Fruit fly (Drosophila melanogaster) whole organism, embryonic: ENCODE measurements around the gene Pde9.

Experiments
- BEAF-32 ChIP-seq: fragments of 200-800 bp; sonication (Bioruptor generic); optimal IDR thresholded peaks from 3 replicates; lab custom pipeline; 2017; ENCODE audit warnings: missing biosample characterization, missing genetic modification characterization, mild to moderate bottlenecking, moderate library complexity, missing genetic modification reagents
- Bdp1 ChIP-seq: fragments of 200-800 bp; sonication (Bioruptor generic); optimal IDR thresholded peaks from 3 replicates; lab custom pipeline; 2016; ENCODE audit warnings: missing biosample characterization, missing genetic modification characterization
- Bteb2 ChIP-seq: fragments of 200-800 bp; sonication (Bioruptor generic); optimal IDR thresholded peaks from 2 replicates; lab custom pipeline; 2016; ENCODE audit warnings: missing biosample characterization, missing genetic modification characterization
- CG10654 ChIP-seq: fragments of 200-800 bp; sonication (Bioruptor generic); optimal IDR thresholded peaks from 2 replicates; lab custom pipeline; 2016; ENCODE audit warnings: missing biosample characterization, missing genetic modification characterization
- CG1233 ChIP-seq: fragments of 200-800 bp; sonication (Bioruptor generic); optimal IDR thresholded peaks from 4 replicates; lab custom pipeline; 2018; ENCODE audit warnings: missing biosample characterization, mild to moderate bottlenecking, missing genetic modification characterization
- CG12659 ChIP-seq: fragments of 200-800 bp; sonication (Bioruptor generic); optimal IDR thresholded peaks from 3 replicates; lab custom pipeline; 2017; ENCODE audit warnings: mild to moderate bottlenecking, missing biosample characterization, missing genetic modification reagents, missing genetic modification characterization
- CG12744 ChIP-seq: fragments of 200-800 bp; sonication (Bioruptor generic); optimal IDR thresholded peaks from 2 replicates; lab custom pipeline; 2016; ENCODE audit warnings: missing biosample characterization, missing genetic modification characterization
- CG13287 ChIP-seq: fragments of 200-800 bp; sonication (Bioruptor generic); IDR thresholded peaks from 2 replicates; pipeline ENCODE4 v1.3.6; 2022; ENCODE audit warnings: missing biosample characterization, missing genetic modification characterization; ENCODE audit not compliant: partially characterized antibody
- CG13424 ChIP-seq: fragments of 200-800 bp; sonication (Bioruptor generic); optimal IDR thresholded peaks from 2 replicates; lab custom pipeline; 2019; ENCODE audit warnings: missing biosample characterization, mild to moderate bottlenecking, missing genetic modification characterization, moderate library complexity
- CG14710 ChIP-seq: fragments of 200-800 bp; sonication (Bioruptor generic); optimal IDR thresholded peaks from 3 replicates; lab custom pipeline; 2019; ENCODE audit warnings: missing biosample characterization, mild to moderate bottlenecking, missing genetic modification characterization, moderate library complexity
- CG17361 ChIP-seq: fragments of 200-800 bp; sonication (Bioruptor generic); IDR thresholded peaks from 3 replicates; pipeline ENCODE4 v1.3.6; 2022; ENCODE audit warnings: missing biosample characterization, missing genetic modification characterization
- CG2889 ChIP-seq: fragments of 200-800 bp; sonication (Bioruptor generic); IDR thresholded peaks from 3 replicates; pipeline ENCODE4 v1.3.6; 2022; ENCODE audit warnings: missing biosample characterization, missing genetic modification characterization
- CG32532 ChIP-seq: fragments of 200-800 bp; sonication (Bioruptor generic); IDR thresholded peaks from 2 replicates; pipeline ENCODE4 v1.3.6; 2022; ENCODE audit warnings: missing biosample characterization, missing genetic modification characterization
- CG42726 ChIP-seq: fragments of 200-800 bp; sonication (Bioruptor generic); IDR thresholded peaks from 2 replicates; pipeline ENCODE4 v1.3.6; 2022; ENCODE audit warnings: missing biosample characterization, missing genetic modification characterization; ENCODE audit not compliant: partially characterized antibody
- CG4282 ChIP-seq: fragments of 200-800 bp; sonication (Bioruptor generic); optimal IDR thresholded peaks from 2 replicates; lab custom pipeline; 2016; ENCODE audit warnings: missing biosample characterization, missing genetic modification characterization
- CG43689 ChIP-seq: fragments of 200-800 bp; sonication (Bioruptor generic); IDR thresholded peaks from 2 replicates; pipeline ENCODE4 v1.3.6; 2022; ENCODE audit warnings: missing biosample characterization, missing genetic modification characterization
- CG4404 ChIP-seq: fragments of 200-800 bp; sonication (Bioruptor generic); IDR thresholded peaks from 2 replicates; pipeline ENCODE4 v1.3.6; 2022; ENCODE audit warnings: missing biosample characterization, missing genetic modification characterization
- CG7357 ChIP-seq: fragments of 200-800 bp; sonication (Bioruptor generic); IDR thresholded peaks from 3 replicates; pipeline ENCODE4 v1.3.6; 2022; ENCODE audit warnings: missing biosample characterization, missing genetic modification characterization
- CG9727 ChIP-seq: fragments of 200-800 bp; sonication (Bioruptor generic); optimal IDR thresholded peaks from 3 replicates; lab custom pipeline; 2017; ENCODE audit warnings: missing biosample characterization, mild to moderate bottlenecking, missing genetic modification characterization
- CG9797 ChIP-seq: fragments of 200-800 bp; sonication (Bioruptor generic); optimal IDR thresholded peaks from 3 replicates; lab custom pipeline; 2018; ENCODE audit warnings: missing biosample characterization, mild to moderate bottlenecking, missing genetic modification characterization
- Camta ChIP-seq: fragments of 200-800 bp; sonication (Bioruptor generic); optimal IDR thresholded peaks from 2 replicates; lab custom pipeline; 2016; ENCODE audit warnings: missing biosample characterization, missing genetic modification characterization
- Chrac-16 ChIP-seq: fragments of 200-800 bp; sonication (Bioruptor generic); optimal IDR thresholded peaks from 3 replicates; lab custom pipeline; 2016; ENCODE audit warnings: missing biosample characterization, missing genetic modification characterization
- Dip2 ChIP-seq: fragments of 200-800 bp; sonication (Bioruptor generic); IDR thresholded peaks from 2 replicates; pipeline ENCODE4 v1.3.6; 2022; ENCODE audit warnings: missing biosample characterization, missing genetic modification characterization
- Doc2 ChIP-seq: fragments of 200-800 bp; sonication (Bioruptor generic); IDR thresholded peaks from 2 replicates; pipeline ENCODE4 v1.3.6; 2022; ENCODE audit warnings: missing biosample characterization, missing genetic modification characterization
- Doc3 ChIP-seq: fragments of 200-800 bp; sonication (Bioruptor generic); IDR thresholded peaks from 3 replicates; pipeline ENCODE4 v1.3.6; 2022; ENCODE audit warnings: missing biosample characterization, missing genetic modification characterization; ENCODE audit not compliant: partially characterized antibody
- Dref ChIP-seq: fragments of 200-800 bp; sonication (Bioruptor generic); IDR thresholded peaks from 2 replicates; pipeline ENCODE4 v1.3.6; 2022; ENCODE audit warnings: missing biosample characterization, missing genetic modification characterization
- Fer1 ChIP-seq: fragments of 200-800 bp; sonication (Bioruptor generic); optimal IDR thresholded peaks from 2 replicates; lab custom pipeline; 2017; ENCODE audit warnings: missing biosample characterization, mild to moderate bottlenecking, missing genetic modification characterization
- HLH4C ChIP-seq: fragments of 200-800 bp; sonication (Bioruptor generic); IDR thresholded peaks from 3 replicates; pipeline ENCODE4 v1.3.6; 2022; ENCODE audit warnings: missing biosample characterization, missing genetic modification characterization; ENCODE audit not compliant: partially characterized antibody
- HLHmδ ChIP-seq: fragments of 200-800 bp; sonication (Bioruptor generic); optimal IDR thresholded peaks from 2 replicates; lab custom pipeline; 2018; ENCODE audit warnings: missing biosample characterization, mild to moderate bottlenecking, missing genetic modification characterization, moderate library complexity
- Hr51 ChIP-seq, 2 experiments: fragments of 200-800 bp; sonication (Bioruptor generic); optimal IDR thresholded peaks; 2 replicates in 1 of 2; 3 replicates in 1 of 2; lab custom pipeline; 2016 to 2018; ENCODE audit warnings: missing biosample characterization in 2 of 2, missing genetic modification characterization in 2 of 2, mild to moderate bottlenecking in 1 of 2, moderate library complexity in 1 of 2
- Lim3 ChIP-seq: fragments of 200-800 bp; sonication (Bioruptor generic); IDR thresholded peaks from 2 replicates; pipeline ENCODE4 v1.3.6; 2022; ENCODE audit warnings: missing biosample characterization, missing genetic modification characterization
- Mrtf ChIP-seq: fragments of 200-800 bp; sonication (Bioruptor generic); IDR thresholded peaks from 3 replicates; pipeline ENCODE4 v1.3.6; 2022; ENCODE audit warnings: missing biosample characterization, missing genetic modification characterization
- Neu2 ChIP-seq: fragments of 200-800 bp; sonication (Bioruptor generic); optimal IDR thresholded peaks from 3 replicates; lab custom pipeline; 2016; ENCODE audit warnings: missing biosample characterization, missing genetic modification characterization, borderline replicate concordance
- Ravus ChIP-seq: fragments of 200-800 bp; sonication (Bioruptor generic); IDR thresholded peaks from 2 replicates; pipeline ENCODE4 v1.3.6; 2022; ENCODE audit warnings: missing biosample characterization, missing genetic modification characterization
- Six4 ChIP-seq: fragments of 200-800 bp; sonication (Bioruptor generic); optimal IDR thresholded peaks from 2 replicates; lab custom pipeline; 2016; ENCODE audit warnings: missing biosample characterization, missing genetic modification characterization
- Sox102F ChIP-seq: fragments of 200-800 bp; sonication (Bioruptor generic); optimal IDR thresholded peaks from 2 replicates; lab custom pipeline; 2018; ENCODE audit warnings: missing biosample characterization, mild to moderate bottlenecking, missing genetic modification characterization, moderate library complexity
- chinmo ChIP-seq: fragments of 200-800 bp; sonication (Bioruptor generic); IDR thresholded peaks from 4 replicates; pipeline ENCODE4 v1.3.6; 2022; ENCODE audit warnings: missing biosample characterization, missing genetic modification characterization; ENCODE audit not compliant: partially characterized antibody
- crol ChIP-seq: fragments of 200-800 bp; sonication (Bioruptor generic); IDR thresholded peaks from 2 replicates; pipeline ENCODE4 v1.3.6; 2022; ENCODE audit warnings: missing biosample characterization, missing genetic modification characterization
- danr ChIP-seq: fragments of 200-800 bp; sonication (Bioruptor generic); IDR thresholded peaks from 2 replicates; pipeline ENCODE4 v1.3.6; 2022; ENCODE audit warnings: missing biosample characterization, missing genetic modification characterization
- grau ChIP-seq: fragments of 200-800 bp; optimal IDR thresholded peaks from 3 replicates; lab custom pipeline; 2019; ENCODE audit warnings: missing biosample characterization, mild to moderate bottlenecking, missing genetic modification characterization, moderate library complexity
- her ChIP-seq: fragments of 200-800 bp; sonication (Bioruptor generic); optimal IDR thresholded peaks from 2 replicates; lab custom pipeline; 2016; ENCODE audit warnings: missing biosample characterization, missing genetic modification characterization
- lmd ChIP-seq: fragments of 200-800 bp; sonication (Bioruptor generic); IDR thresholded peaks from 2 replicates; pipeline ENCODE4 v1.3.6; 2022; ENCODE audit warnings: missing biosample characterization, missing genetic modification characterization
- prd ChIP-seq, 3 experiments: fragments of >200 bp in 2 of 3; fragments of 200-800 bp in 1 of 3; sonication (Bioruptor generic) in 1 of 3; optimal IDR thresholded peaks in 2 of 3; IDR thresholded peaks in 1 of 3; 2 replicates in 2 of 3; 3 replicates in 1 of 3; pipeline versions ENCODE4 v1.3.6 to Lab custom; 2017 to 2022; ENCODE audit warnings: missing biosample characterization in 1 of 3, missing genetic modification characterization in 1 of 3
- repo ChIP-seq: fragments of 200-800 bp; sonication (Bioruptor generic); optimal IDR thresholded peaks from 2 replicates; lab custom pipeline; 2016; ENCODE audit warnings: missing biosample characterization, missing genetic modification characterization
- rib ChIP-seq: fragments of 200-800 bp; sonication (Bioruptor generic); IDR thresholded peaks from 2 replicates; pipeline ENCODE4 v1.3.6; 2022; ENCODE audit warnings: missing biosample characterization, missing genetic modification characterization
- trem ChIP-seq: fragments of 200-800 bp; optimal IDR thresholded peaks from 3 replicates; lab custom pipeline; 2019; ENCODE audit warnings: missing biosample characterization, mild to moderate bottlenecking, missing genetic modification characterization, moderate library complexity
- vvl ChIP-seq: fragments of 200-800 bp; sonication (Bioruptor generic); IDR thresholded peaks from 2 replicates; pipeline ENCODE4 v1.3.6; 2022; ENCODE audit warnings: missing biosample characterization, missing genetic modification characterization
- wdn ChIP-seq: fragments of 200-800 bp; sonication (Bioruptor generic); IDR thresholded peaks from 2 replicates; pipeline ENCODE4 v1.3.6; 2022; ENCODE audit warnings: missing biosample characterization, missing genetic modification characterization
- z ChIP-seq: fragments of 200-800 bp; sonication (Bioruptor generic); IDR thresholded peaks from 3 replicates; pipeline ENCODE4 v1.3.6; 2022; ENCODE audit warnings: missing biosample characterization, missing genetic modification characterization
- zen2 ChIP-seq: fragments of 200-800 bp; sonication (Bioruptor generic); IDR thresholded peaks from 3 replicates; pipeline ENCODE4 v1.3.6; 2022; ENCODE audit warnings: missing biosample characterization, missing genetic modification characterization; ENCODE audit not compliant: partially characterized antibody
- zfh2 ChIP-seq: fragments of 200-800 bp; sonication (Bioruptor generic); optimal IDR thresholded peaks from 2 replicates; lab custom pipeline; 2016; ENCODE audit warnings: missing biosample characterization, missing genetic modification characterization

Pde9 gene

dm6 chrX:12897150-12897549, at the start of gene Pde9:
Pde9 (minus strand) TSS chrX:12897327.
- TF ChIP-seq prd (optimal IDR thresholded peaks at IDR 0.05; lab: Kevin White, UChicago) (no peak), prd (GFP tag; IDR thresholded peaks at IDR 0.05; lab: Robert Waterston, UW) (no peak), BEAF-32 (GFP tag; lab: Kevin White, UChicago) (peak; percentile 11), Doc2 (GFP tag; lab: Robert Waterston, UW) (no peak), danr (GFP tag; lab: Robert Waterston, UW) (no peak), CG42726 (no peak), vvl (GFP tag; lab: Robert Waterston, UW) (no peak), trem (tag; lab: Kevin White, UChicago) (no peak), CG13424 (tag; lab: Kevin White, UChicago) (no peak), HLHmδ (peak; percentile 43), Doc3 (no peak), CG4282 (no peak), Bteb2 (GFP tag; lab: Kevin White, UChicago) (no peak), CG10654 (GFP tag; lab: Kevin White, UChicago) (no peak), CG9727 (no peak), CG17361 (GFP tag; lab: Robert Waterston, UW) (no peak), Dref (GFP tag; lab: Robert Waterston, UW) (no peak), crol (GFP tag; lab: Robert Waterston, UW) (no peak), Lim3 (no peak), Ravus (no peak), her (GFP tag; lab: Kevin White, UChicago) (no peak), Chrac-16 (GFP tag; lab: Kevin White, UChicago) (no peak), CG32532 (no peak), Camta (GFP tag; lab: Kevin White, UChicago) (no peak), rib (no peak), CG12744 (GFP tag; lab: Kevin White, UChicago) (no peak), chinmo (GFP tag; lab: Robert Waterston, UW) (0 out of 4 replicates have a peak, but pooled peaks have one; percentile 31), Dip2 (no peak), CG9797 (GFP tag; lab: Kevin White, UChicago) (peak; percentile 62), CG43689 (GFP tag; lab: Robert Waterston, UW) (no peak), lmd (no peak), repo (GFP tag; lab: Kevin White, UChicago) (no peak), CG13287 (peak; percentile 43; the same call in 1 of the 2 replicates), z (GFP tag; lab: Robert Waterston, UW) (no peak), CG14710 (tag; lab: Kevin White, UChicago) (peak; percentile 8), wdn (GFP tag; lab: Robert Waterston, UW) (no peak), Mrtf (GFP tag; lab: Robert Waterston, UW) (no peak), CG12659 (GFP tag; lab: Kevin White, UChicago) (peak; percentile 28), Six4 (no peak), zen2 (GFP tag; lab: Robert Waterston, UW) (no peak), HLH4C (GFP tag; lab: Robert Waterston, UW) (no peak), Hr51 (GFP tag; optimal IDR thresholded peaks at IDR 0.05; lab: Kevin White, UChicago) (no peak), Neu2 (no peak), Bdp1 (GFP tag; lab: Kevin White, UChicago) (no peak), CG4404 (GFP tag; lab: Robert Waterston, UW) (no peak), CG2889 (no peak), CG1233 (GFP tag; lab: Kevin White, UChicago) (no peak), zfh2 (GFP tag; lab: Kevin White, UChicago) (no peak), grau (tag; lab: Kevin White, UChicago) (no peak), Sox102F (GFP tag; lab: Kevin White, UChicago) (no peak), CG7357 (GFP tag; lab: Robert Waterston, UW) (no peak), Fer1 (GFP tag; lab: Kevin White, UChicago) (no peak)
